Fruit fly (Drosophila melanogaster): ENCODE measurements around the gene CG32277.

CG32277 gene

dm6 chr3L:3192912-3193311 lies 12.3 kb downstream of the CG32277 start, which contains the start of gene Hsp83 (continued):
- peak; percentile 92 for TF ChIP-seq CG5180 (GFP tag; optimal IDR thresholded peaks at IDR 0.05)
- TF ChIP-seq CG1792 (GFP tag; optimal IDR thresholded peaks at IDR 0.05), result peak; percentile 87
- peak; percentile 91 for TF ChIP-seq CG9437 (GFP tag; optimal IDR thresholded peaks at IDR 0.05)
- peak; percentile 99 for TF ChIP-seq odd (GFP tag; optimal IDR thresholded peaks at IDR 0.05)
- TF ChIP-seq Dip2 (GFP tag; IDR thresholded peaks at IDR 0.05), result no peak
- TF ChIP-seq eve (GFP tag; optimal IDR thresholded peaks at IDR 0.05), result no peak
- TF ChIP-seq gfzf (GFP tag; optimal IDR thresholded peaks at IDR 0.05), result peak; percentile 23
- peak; percentile 76 for TF ChIP-seq CG9797 (GFP tag; optimal IDR thresholded peaks at IDR 0.05)
- TF ChIP-seq ken (GFP tag; IDR thresholded peaks at IDR 0.05), result peak; percentile 92
- peak; percentile 91 for TF ChIP-seq Rx (GFP tag; IDR thresholded peaks at IDR 0.05)
- peak; percentile 85 to 94 for TF ChIP-seq dpn (GFP tag; optimal IDR thresholded peaks at IDR 0.05)
- TF ChIP-seq sna (GFP tag; IDR thresholded peaks at IDR 0.05; ENCODE audit: partially characterized antibody), result no peak
- peak; percentile 31; the same call in 1 of the 2 replicates for TF ChIP-seq CG14667 (GFP tag; IDR thresholded peaks at IDR 0.05)
- peak; percentile 100 for TF ChIP-seq CG7987 (GFP tag; optimal IDR thresholded peaks at IDR 0.05)
- peak; percentile 97 for TF ChIP-seq kah (GFP tag; optimal IDR thresholded peaks at IDR 0.05)
- TF ChIP-seq tll (GFP tag; optimal IDR thresholded peaks at IDR 0.05), result no peak
- peak; percentile 91 for TF ChIP-seq Fer2 (tag; optimal IDR thresholded peaks at IDR 0.05)
- TF ChIP-seq CG11695 (GFP tag; IDR thresholded peaks at IDR 0.05), result peak; percentile 84
- TF ChIP-seq TFAM (GFP tag; optimal IDR thresholded peaks at IDR 0.05), result peak; percentile 89
- TF ChIP-seq CG8290 (GFP tag; optimal IDR thresholded peaks at IDR 0.05), result peak; percentile 91
- peak; percentile 97 for TF ChIP-seq CG8290 (tag; optimal IDR thresholded peaks at IDR 0.05)
- peak; percentile 95 for TF ChIP-seq CG12391 (tag; optimal IDR thresholded peaks at IDR 0.05)
- no peak for TF ChIP-seq Sry-δ (GFP tag; optimal IDR thresholded peaks at IDR 0.05)
- peak; percentile 92 for TF ChIP-seq Nf-YA (GFP tag; IDR thresholded peaks at IDR 0.05)
- TF ChIP-seq jumu (GFP tag; optimal IDR thresholded peaks at IDR 0.05), result peak; percentile 88
- TF ChIP-seq ftz-f1 (GFP tag; optimal IDR thresholded peaks at IDR 0.05), result peak; percentile 80
- peak; percentile 83 for TF ChIP-seq CG18476 (GFP tag; optimal IDR thresholded peaks at IDR 0.05)
- TF ChIP-seq Med (GFP tag), result peak; percentile 100
- TF ChIP-seq HLH3B (GFP tag; IDR thresholded peaks at IDR 0.05), result peak; percentile 90
- TF ChIP-seq CG15514 (GFP tag; optimal IDR thresholded peaks at IDR 0.05), result no peak
- peak; percentile 96 for TF ChIP-seq CHES-1-like (GFP tag; optimal IDR thresholded peaks at IDR 0.05)
- peak; percentile 79 for TF ChIP-seq chn (GFP tag; optimal IDR thresholded peaks at IDR 0.05)
- TF ChIP-seq usp (GFP tag; optimal IDR thresholded peaks at IDR 0.05), result no peak
- TF ChIP-seq CG6175 (GFP tag; IDR thresholded peaks at IDR 0.05), result peak; percentile 90
- peak; percentile 95 for TF ChIP-seq lbe (GFP tag; optimal IDR thresholded peaks at IDR 0.05)
- peak; percentile 59 for TF ChIP-seq Neu2 (GFP tag; optimal IDR thresholded peaks at IDR 0.05; ENCODE audit: borderline replicate concordance)
- peak; percentile 65 for TF ChIP-seq Usf (GFP tag; optimal IDR thresholded peaks at IDR 0.05)
- TF ChIP-seq Hmx (GFP tag; optimal IDR thresholded peaks at IDR 0.05), result peak; percentile 39
- TF ChIP-seq Bgb (GFP tag; IDR thresholded peaks at IDR 0.05; ENCODE audit: partially characterized antibody), result peak; percentile 36; the same call in 1 of the 2 replicates
- TF ChIP-seq CG7372 (GFP tag; IDR thresholded peaks at IDR 0.05), result peak; percentile 85
- peak; percentile 89 for TF ChIP-seq Bdp1 (GFP tag; optimal IDR thresholded peaks at IDR 0.05)
- peak; percentile 84 for TF ChIP-seq tup (GFP tag; optimal IDR thresholded peaks at IDR 0.05)
- TF ChIP-seq grau (tag; optimal IDR thresholded peaks at IDR 0.05), result peak; percentile 90
- TF ChIP-seq CG3838 (GFP tag; optimal IDR thresholded peaks at IDR 0.05), result peak; percentile 52
- TF ChIP-seq CG6813 (GFP tag; optimal IDR thresholded peaks at IDR 0.05), result peak; percentile 100
- TF ChIP-seq fru (optimal IDR thresholded peaks at IDR 0.05), result no peak
- TF ChIP-seq CG2116 (GFP tag; optimal IDR thresholded peaks at IDR 0.05), result peak; percentile 89
- TF ChIP-seq CG16815 (GFP tag; optimal IDR thresholded peaks at IDR 0.05), result peak; percentile 79
- TF ChIP-seq Hey (tag; optimal IDR thresholded peaks at IDR 0.05), result peak; percentile 96
- TF ChIP-seq CG16863 (GFP tag; optimal IDR thresholded peaks at IDR 0.05), result peak; percentile 90
- peak; percentile 65 for TF ChIP-seq Aef1 (GFP tag; IDR thresholded peaks at IDR 0.05)

All from whole organism, embryonic.